Fruit fly (Drosophila melanogaster): ENCODE data around the gene r.

dm6 chrX:16637594-16638485 lies 17.3 kb upstream of the r start, which contains the start of gene RpS19a:
- TF ChIP-seq CG7839 (tag; optimal IDR thresholded peaks at IDR 0.05), result peak; percentile 74
- peak; percentile 17 for TF ChIP-seq Dip3 (GFP tag; optimal IDR thresholded peaks at IDR 0.05)
- peak; percentile 49 for TF ChIP-seq Sin3A (optimal IDR thresholded peaks at IDR 0.05)
- TF ChIP-seq CG3726 (GFP tag; IDR thresholded peaks at IDR 0.05), result 0 out of 3 replicates have a peak, but pooled peaks have one; percentile 43
- TF ChIP-seq zfh2 (GFP tag; optimal IDR thresholded peaks at IDR 0.05), result peak; percentile 23
- no peak for TF ChIP-seq mam (GFP tag; optimal IDR thresholded peaks at IDR 0.05)
- TF ChIP-seq ewg (GFP tag; optimal IDR thresholded peaks at IDR 0.05), result peak; percentile 54
